Worm (Caenorhabditis elegans) whole organism, midembryonic: ENCODE results near the gene R04B3.3.
A peak's percentile ranks its signal among the peaks of the same experiment; 100 is the strongest.

Experiments used
- T22C8.4 ChIP-seq: fragments of 200-800 bp; sonication (Bioruptor generic); IDR thresholded peaks from 2 replicates; pipeline ENCODE4 v1.3.6; 2022; ENCODE audit warnings: missing genetic modification characterization, missing compliant biosample characterization
- cog-1 ChIP-seq: sonication (generic microtip); optimal IDR thresholded peaks from 2 replicates; lab custom pipeline; 2016; ENCODE audit warnings: missing genetic modification characterization, missing compliant biosample characterization
- flt-1 ChIP-seq: fragments of 200-800 bp; sonication (Bioruptor generic); IDR thresholded peaks from 2 replicates; pipeline ENCODE4 v1.3.6; 2022; ENCODE audit warnings: missing genetic modification characterization, missing compliant biosample characterization
- klf-2 ChIP-seq: fragments of 200-800 bp; sonication (Bioruptor generic); conservative IDR thresholded peaks from 2 replicates; pipeline ENCODE4 v1.3.6; 2022; ENCODE audit warnings: missing genetic modification reagents, missing genetic modification characterization, missing compliant biosample characterization
- med-1 ChIP-seq: sonication (generic microtip); optimal IDR thresholded peaks from 2 replicates; lab custom pipeline; 2017; ENCODE audit warnings: missing genetic modification characterization, mild to moderate bottlenecking, missing compliant biosample characterization, antibody characterized with exemption, missing genetic modification reagents; ENCODE audit not compliant: insufficient read depth
- ref-1 ChIP-seq: fragments of 200-800 bp; sonication (Bioruptor generic); conservative IDR thresholded peaks from 2 replicates; pipeline ENCODE4 v1.3.6; 2022; ENCODE audit warnings: missing genetic modification reagents, missing genetic modification characterization, missing compliant biosample characterization
- tab-1 ChIP-seq: fragments of 200-800 bp; sonication (Bioruptor generic); IDR thresholded peaks from 2 replicates; pipeline ENCODE4 v1.3.6; 2022; ENCODE audit warnings: missing genetic modification characterization, missing compliant biosample characterization
- ztf-23 ChIP-seq: fragments of 200-800 bp; sonication (Bioruptor generic); IDR thresholded peaks from 2 replicates; pipeline ENCODE4 v1.3.6; 2022; ENCODE audit warnings: missing genetic modification reagents, missing genetic modification characterization, missing compliant biosample characterization
- ztf-29 ChIP-seq: fragments of 200-800 bp; sonication (Bioruptor generic); IDR thresholded peaks from 2 replicates; pipeline ENCODE4 v1.3.6; 2022; ENCODE audit warnings: missing genetic modification reagents, missing genetic modification characterization, missing compliant biosample characterization

Gene R04B3.3

ce11 chrX:2441163-2441562, 34.6 kb downstream of the R04B3.3 start:
- TF ChIP-seq T22C8.4 (GFP tag; lab: Robert Waterston, UW) (no peak), ref-1 (GFP tag; lab: Robert Waterston, UW) (no peak), cog-1 (tag; lab: Kevin White, UChicago) (no peak), tab-1 (no peak), ztf-23 (GFP tag; lab: Robert Waterston, UW) (no peak), med-1 (no peak), flt-1 (GFP tag; lab: Robert Waterston, UW) (no peak), ztf-29 (no peak), klf-2 (GFP tag; lab: Robert Waterston, UW) (no peak)

ce11 chrX:2439728-2440127, 36.0 kb downstream of the R04B3.3 start:
- TF ChIP-seq klf-2 (GFP tag; lab: Robert Waterston, UW) (no peak), ztf-29 (no peak), flt-1 (GFP tag; lab: Robert Waterston, UW) (no peak), T22C8.4 (GFP tag; lab: Robert Waterston, UW) (no peak), ref-1 (GFP tag; lab: Robert Waterston, UW) (no peak), ztf-23 (GFP tag; lab: Robert Waterston, UW) (no peak)

ce11 chrX:2439309-2439708, 36.5 kb downstream of the R04B3.3 start:
- no peak for TF ChIP-seq flt-1 (GFP tag; lab: Robert Waterston, UW)
- no peak for TF ChIP-seq tab-1
- no peak for TF ChIP-seq klf-2 (GFP tag; lab: Robert Waterston, UW)
- no peak for TF ChIP-seq ztf-23 (GFP tag; lab: Robert Waterston, UW)
- TF ChIP-seq med-1, result no peak
- TF ChIP-seq T22C8.4 (GFP tag; lab: Robert Waterston, UW), result no peak

- TF ChIP-seq ztf-29 (no peak), med-1 (no peak), ref-1 (GFP tag; lab: Robert Waterston, UW) (no peak), cog-1 (tag; lab: Kevin White, UChicago) (no peak), flt-1 (GFP tag; lab: Robert Waterston, UW) (no peak), tab-1 (no peak)
Observed at ce11 chrX:2438857-2439256, 36.9 kb downstream of the R04B3.3 start, which contains the start of gene gid-2. gid-2 (minus strand) TSS chrX:2438957.

- TF ChIP-seq ref-1 (GFP tag; lab: Robert Waterston, UW), result no peak
- TF ChIP-seq ztf-29, result no peak
- no peak for TF ChIP-seq tab-1
- TF ChIP-seq cog-1 (tag; lab: Kevin White, UChicago), result no peak
- no peak for TF ChIP-seq ztf-23 (GFP tag; lab: Robert Waterston, UW)
- no peak for TF ChIP-seq T22C8.4 (GFP tag; lab: Robert Waterston, UW)
- no peak for TF ChIP-seq med-1
- TF ChIP-seq flt-1 (GFP tag; lab: Robert Waterston, UW), result no peak
- TF ChIP-seq klf-2 (GFP tag; lab: Robert Waterston, UW), result no peak
Observed at ce11 chrX:2435353-2435752, 40.4 kb downstream of the R04B3.3 start.

- TF ChIP-seq tab-1, result no peak
- peak; percentile 70 for TF ChIP-seq ztf-29
Observed at ce11 chrX:2433805-2434204, 42.0 kb downstream of the R04B3.3 start.

- TF ChIP-seq flt-1 (GFP tag; lab: Robert Waterston, UW), result peak; percentile 65; the same call in 1 of the 2 replicates
- peak; percentile 91 for TF ChIP-seq ztf-29
- peak; percentile 88 for TF ChIP-seq cog-1 (tag; lab: Kevin White, UChicago)
- no peak for TF ChIP-seq tab-1
Observed at ce11 chrX:2432459-2432858, 43.3 kb downstream of the R04B3.3 start.

ce11 chrX:2430317-2430716, 45.5 kb downstream of the R04B3.3 start:
- TF ChIP-seq ztf-23 (GFP tag; lab: Robert Waterston, UW) (no peak), T22C8.4 (GFP tag; lab: Robert Waterston, UW) (no peak), ztf-29 (no peak), med-1 (no peak), flt-1 (GFP tag; lab: Robert Waterston, UW) (no peak), klf-2 (GFP tag; lab: Robert Waterston, UW) (no peak), ref-1 (GFP tag; lab: Robert Waterston, UW) (no peak), tab-1 (no peak), cog-1 (tag; lab: Kevin White, UChicago) (no peak)

ce11 chrX:2427404-2427803, 48.4 kb downstream of the R04B3.3 start, which contains the start of gene gcy-31:
gcy-31 (minus strand) TSS chrX:2427504.
- TF ChIP-seq ref-1 (GFP tag; lab: Robert Waterston, UW), result no peak

- no peak for TF ChIP-seq tab-1
- TF ChIP-seq T22C8.4 (GFP tag; lab: Robert Waterston, UW), result no peak
- no peak for TF ChIP-seq med-1
- no peak for TF ChIP-seq klf-2 (GFP tag; lab: Robert Waterston, UW)
- TF ChIP-seq ztf-29, result no peak
- no peak for TF ChIP-seq ztf-23 (GFP tag; lab: Robert Waterston, UW)
- no peak for TF ChIP-seq cog-1 (tag; lab: Kevin White, UChicago)
- TF ChIP-seq flt-1 (GFP tag; lab: Robert Waterston, UW), result no peak
- TF ChIP-seq ref-1 (GFP tag; lab: Robert Waterston, UW), result no peak
Observed at ce11 chrX:2426932-2427331, 48.8 kb downstream of the R04B3.3 start.

ce11 chrX:2425284-2425683, 50.5 kb downstream of the R04B3.3 start:
- TF ChIP-seq ztf-23 (GFP tag; lab: Robert Waterston, UW) (no peak), ztf-29 (no peak), flt-1 (GFP tag; lab: Robert Waterston, UW) (no peak), tab-1 (no peak), ref-1 (GFP tag; lab: Robert Waterston, UW) (no peak), med-1 (no peak), T22C8.4 (GFP tag; lab: Robert Waterston, UW) (no peak), klf-2 (GFP tag; lab: Robert Waterston, UW) (no peak), cog-1 (tag; lab: Kevin White, UChicago) (no peak)
